Fruit fly (Drosophila melanogaster) S2 (cell line): Measurements from ENCODE around the gene CkIIalpha-i3.

Source experiments
- CG8478 ChIP-seq: fragments of >200 bp; optimal IDR thresholded peaks from 2 replicates; lab custom pipeline; 2018
- CTCF ChIP-seq, 2 experiments: fragments of >200 bp; optimal IDR thresholded peaks; 2 replicates each; lab custom pipeline; 2018

DNA sequence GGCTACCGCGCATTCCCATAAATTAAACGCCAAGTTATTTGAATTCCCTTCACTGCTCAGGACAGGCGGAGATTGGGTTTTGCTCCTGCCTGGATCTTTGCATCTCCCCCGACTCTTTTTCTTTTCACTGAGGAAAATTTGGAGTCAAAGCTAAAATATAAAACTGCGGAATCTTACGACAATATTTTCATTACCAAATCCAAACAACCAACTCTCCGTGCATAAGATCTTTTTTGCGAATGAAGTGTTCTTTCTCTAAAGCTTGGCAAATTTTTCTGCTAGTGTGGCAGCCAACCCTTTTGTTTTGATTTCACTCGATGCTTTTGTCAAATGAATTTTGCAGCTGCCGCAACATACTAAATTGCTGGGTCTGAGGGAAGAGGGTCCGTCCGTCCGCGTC, 17.5 kb upstream of the CkIIalpha-i3 start:
- TF ChIP-seq CG8478: no peak
- no peak for TF ChIP-seq CTCF (optimal IDR thresholded peaks at IDR 0.05; lab: Kevin White, UChicago)
